Worm (Caenorhabditis elegans): ENCODE measurements around the gene lips-10.

The lips-10 gene

DNA sequence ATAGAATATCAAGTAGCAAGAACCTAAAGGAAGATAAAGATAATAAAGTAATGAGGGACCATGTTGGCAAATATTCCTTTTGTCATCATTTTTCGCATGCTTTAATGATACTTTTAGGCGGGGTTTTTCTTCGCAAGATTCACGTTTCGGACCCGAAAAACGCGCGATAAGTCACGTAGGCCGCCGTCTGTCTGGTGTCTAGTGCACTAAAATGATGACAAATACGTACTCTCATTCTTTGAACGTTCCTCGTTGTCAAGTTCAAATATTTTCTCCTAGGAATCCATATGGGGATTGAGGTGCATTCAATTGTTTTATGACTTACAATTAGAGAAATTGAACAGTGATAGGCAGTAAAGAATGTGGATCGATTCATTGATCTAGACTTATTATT lies 44.8 kb downstream of the lips-10 start, which contains the start of gene taap-1 (continued):
- TF ChIP-seq nhr-237 (tag; optimal IDR thresholded peaks at IDR 0.05) (no peak), sma-9 (GFP tag; optimal IDR thresholded peaks at IDR 0.05) (peak; percentile 77), sma-9 (tag; optimal IDR thresholded peaks at IDR 0.05) (no peak), elt-3 (tag; optimal IDR thresholded peaks at IDR 0.05) (no peak), ZK546.5 (tag; optimal IDR thresholded peaks at IDR 0.05) (no peak), F13H6.1 (tag; optimal IDR thresholded peaks at IDR 0.05) (no peak), alr-1 (tag; optimal IDR thresholded peaks at IDR 0.05) (no peak), sma-3 (GFP tag; optimal IDR thresholded peaks at IDR 0.05) (no peak), lin-39 (tag; optimal IDR thresholded peaks at IDR 0.05) (no peak)

DNA sequence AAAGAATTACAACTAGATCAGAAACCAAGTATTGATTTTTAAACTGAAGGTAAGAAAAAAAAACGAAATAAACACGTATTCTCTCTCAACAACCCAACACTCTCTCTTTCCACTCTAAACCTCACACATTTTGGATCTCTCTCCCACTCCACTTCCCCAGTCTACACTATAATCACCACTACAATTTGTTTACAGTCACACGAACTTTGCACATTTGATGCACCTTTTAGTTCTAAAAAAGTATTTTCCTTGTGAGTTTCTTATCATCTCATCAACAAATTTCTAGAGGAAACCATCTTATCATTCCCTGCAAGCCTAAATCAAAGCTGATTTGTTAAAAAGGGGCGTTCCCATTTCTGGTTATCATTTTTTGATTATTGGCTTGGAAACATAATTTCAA lies 45.6 kb downstream of the lips-10 start:
- TF ChIP-seq sma-9 (GFP tag; optimal IDR thresholded peaks at IDR 0.05) = peak; percentile 68
- no peak for TF ChIP-seq sma-9 (tag; optimal IDR thresholded peaks at IDR 0.05)
- peak in 1 of 2 experiments; percentile 26 for TF ChIP-seq lsy-2 (tag; optimal IDR thresholded peaks at IDR 0.05)
- peak; percentile 33 for TF ChIP-seq C34F6.9 (tag; optimal IDR thresholded peaks at IDR 0.05)
- TF ChIP-seq ZK546.5 (tag; optimal IDR thresholded peaks at IDR 0.05) = no peak
- peak; percentile 4 for TF ChIP-seq unc-55 (GFP tag; optimal IDR thresholded peaks at IDR 0.05)
- no peak for TF ChIP-seq ceh-16 (tag; optimal IDR thresholded peaks at IDR 0.05)
- peak; percentile 78 for TF ChIP-seq crh-2 (tag; optimal IDR thresholded peaks at IDR 0.05)
- peak; percentile 63 for TF ChIP-seq nhr-129 (tag; optimal IDR thresholded peaks at IDR 0.05)
- no peak for TF ChIP-seq ceh-82 (tag; optimal IDR thresholded peaks at IDR 0.05)
- TF ChIP-seq egl-27 (tag; optimal IDR thresholded peaks at IDR 0.05) = peak; percentile 13
- TF ChIP-seq fos-1 (tag; optimal IDR thresholded peaks at IDR 0.05) = peak; percentile 71
- peak; percentile 56 for TF ChIP-seq F13H6.1 (tag; optimal IDR thresholded peaks at IDR 0.05)
- peak; percentile 30 for TF ChIP-seq gmeb-1 (tag; optimal IDR thresholded peaks at IDR 0.05)
- TF ChIP-seq nhr-11 (tag; optimal IDR thresholded peaks at IDR 0.05) = no peak
- peak; percentile 8 for TF ChIP-seq ama-1 (optimal IDR thresholded peaks at IDR 0.05)

ce11 chrII:8485603-8486002 lies 46.6 kb downstream of the lips-10 start, which contains the start of gene gbh-2:
TSS of gene gbh-2 (plus strand) at chrII:8485879.
- TF ChIP-seq egl-27 (tag; optimal IDR thresholded peaks at IDR 0.05) (no peak), ztf-4 (tag; optimal IDR thresholded peaks at IDR 0.05) (no peak), nhr-25 (tag; optimal IDR thresholded peaks at IDR 0.05) (peak; percentile 92), sma-9 (GFP tag; optimal IDR thresholded peaks at IDR 0.05) (peak; percentile 89), sma-9 (tag; optimal IDR thresholded peaks at IDR 0.05) (no peak), fos-1 (tag; optimal IDR thresholded peaks at IDR 0.05) (peak; percentile 73), unc-39 (tag; optimal IDR thresholded peaks at IDR 0.05) (no peak), nhr-21 (tag; optimal IDR thresholded peaks at IDR 0.05) (peak; percentile 80), lin-39 (tag; optimal IDR thresholded peaks at IDR 0.05) (no peak), Y55F3AM.14 (GFP tag; optimal IDR thresholded peaks at IDR 0.05) (no peak), sma-3 (GFP tag; optimal IDR thresholded peaks at IDR 0.05) (peak; percentile 64), lsy-2 (tag; optimal IDR thresholded peaks at IDR 0.05) (peak in 1 of 2 experiments; percentile 3), nhr-237 (tag; optimal IDR thresholded peaks at IDR 0.05) (no peak), lin-11 (tag; optimal IDR thresholded peaks at IDR 0.05) (no peak), ceh-82 (tag; optimal IDR thresholded peaks at IDR 0.05) (no peak), mbf-1 (tag; optimal IDR thresholded peaks at IDR 0.05) (no peak), mab-5 (tag; optimal IDR thresholded peaks at IDR 0.05) (no peak), peb-1 (tag; optimal IDR thresholded peaks at IDR 0.05) (no peak), mdl-1 (tag; optimal IDR thresholded peaks at IDR 0.05) (no peak), crh-2 (tag; optimal IDR thresholded peaks at IDR 0.05) (peak; percentile 86), nhr-6 (tag; optimal IDR thresholded peaks at IDR 0.05) (peak; percentile 24), unc-62 (GFP tag; optimal IDR thresholded peaks at IDR 0.05) (no peak), F13H6.1 (tag; optimal IDR thresholded peaks at IDR 0.05) (peak; percentile 19), gmeb-1 (tag; optimal IDR thresholded peaks at IDR 0.05) (peak; percentile 48), aly-2 (tag; optimal IDR thresholded peaks at IDR 0.05) (no peak), nhr-129 (tag; optimal IDR thresholded peaks at IDR 0.05) (peak; percentile 93), dmd-4 (tag; optimal IDR thresholded peaks at IDR 0.05) (no peak), blmp-1 (tag; optimal IDR thresholded peaks at IDR 0.05; ENCODE audit: insufficient read depth) (peak; percentile 57)

ce11 chrII:8488123-8488522 lies 49.2 kb downstream of the lips-10 start:
- TF ChIP-seq lin-39 (tag; optimal IDR thresholded peaks at IDR 0.05) (no peak), C34F6.9 (tag; optimal IDR thresholded peaks at IDR 0.05) (no peak)
